Fruit fly (Drosophila melanogaster) whole organism, embryonic: ENCODE results near the gene teq.

Experiments
- Abd-B ChIP-seq: fragments of 200-800 bp; sonication (Bioruptor generic); optimal IDR thresholded peaks from 2 replicates; lab custom pipeline; 2018; ENCODE audit warnings: missing biosample characterization, mild to moderate bottlenecking, missing genetic modification characterization, moderate library complexity
- Bteb2 ChIP-seq: fragments of 200-800 bp; sonication (Bioruptor generic); optimal IDR thresholded peaks from 2 replicates; lab custom pipeline; 2016; ENCODE audit warnings: missing biosample characterization, missing genetic modification characterization
- C15 ChIP-seq: fragments of 200-800 bp; sonication (Bioruptor generic); IDR thresholded peaks from 3 replicates; pipeline ENCODE4 v1.3.6; 2022; ENCODE audit warnings: missing biosample characterization, missing genetic modification characterization
- CG10209 ChIP-seq: fragments of 200-800 bp; sonication (Bioruptor generic); optimal IDR thresholded peaks from 3 replicates; lab custom pipeline; 2017; ENCODE audit warnings: missing biosample characterization, mild to moderate bottlenecking, missing genetic modification characterization, missing genetic modification reagents
- CG12659 ChIP-seq: fragments of 200-800 bp; sonication (Bioruptor generic); optimal IDR thresholded peaks from 3 replicates; lab custom pipeline; 2017; ENCODE audit warnings: mild to moderate bottlenecking, missing biosample characterization, missing genetic modification reagents, missing genetic modification characterization
- CG13424 ChIP-seq: fragments of 200-800 bp; sonication (Bioruptor generic); optimal IDR thresholded peaks from 2 replicates; lab custom pipeline; 2019; ENCODE audit warnings: missing biosample characterization, mild to moderate bottlenecking, missing genetic modification characterization, moderate library complexity
- CG14014 ChIP-seq: fragments of 200-800 bp; sonication (Bioruptor generic); IDR thresholded peaks from 2 replicates; pipeline ENCODE4 v1.3.6; 2022; ENCODE audit warnings: missing biosample characterization, missing genetic modification characterization
- CG15601 ChIP-seq: fragments of 200-800 bp; sonication (Bioruptor generic); optimal IDR thresholded peaks from 3 replicates; lab custom pipeline; 2019; ENCODE audit warnings: missing biosample characterization, mild to moderate bottlenecking, missing genetic modification characterization, moderate library complexity
- CG17361 ChIP-seq: fragments of 200-800 bp; sonication (Bioruptor generic); IDR thresholded peaks from 3 replicates; pipeline ENCODE4 v1.3.6; 2022; ENCODE audit warnings: missing biosample characterization, missing genetic modification characterization
- CG18764 ChIP-seq: fragments of 200-800 bp; sonication (Bioruptor generic); optimal IDR thresholded peaks from 3 replicates; lab custom pipeline; 2016; ENCODE audit warnings: missing biosample characterization, missing genetic modification characterization
- CG2120 ChIP-seq: fragments of 200-800 bp; sonication (Bioruptor generic); optimal IDR thresholded peaks from 3 replicates; lab custom pipeline; 2016; ENCODE audit warnings: missing biosample characterization, missing genetic modification characterization
- CG2129 ChIP-seq: fragments of 200-800 bp; sonication (Bioruptor generic); IDR thresholded peaks from 2 replicates; pipeline ENCODE4 v1.3.6; 2022; ENCODE audit warnings: missing biosample characterization, missing genetic modification characterization; ENCODE audit not compliant: partially characterized antibody
- CG31365 ChIP-seq: fragments of 200-800 bp; sonication (Bioruptor generic); optimal IDR thresholded peaks from 2 replicates; lab custom pipeline; 2018; ENCODE audit warnings: missing biosample characterization, mild to moderate bottlenecking, missing genetic modification characterization
- CG3407 ChIP-seq: fragments of 200-800 bp; sonication (Bioruptor generic); optimal IDR thresholded peaks from 2 replicates; lab custom pipeline; 2018; ENCODE audit warnings: missing biosample characterization, mild to moderate bottlenecking, missing genetic modification characterization
- CG34422 ChIP-seq: fragments of 200-800 bp; sonication (Bioruptor generic); IDR thresholded peaks from 3 replicates; pipeline ENCODE4 v1.3.6; 2022; ENCODE audit warnings: missing biosample characterization, missing genetic modification characterization
- CG42726 ChIP-seq: fragments of 200-800 bp; sonication (Bioruptor generic); IDR thresholded peaks from 2 replicates; pipeline ENCODE4 v1.3.6; 2022; ENCODE audit warnings: missing biosample characterization, missing genetic modification characterization; ENCODE audit not compliant: partially characterized antibody
- CG4617 ChIP-seq: fragments of 200-800 bp; sonication (Bioruptor generic); optimal IDR thresholded peaks from 3 replicates; lab custom pipeline; 2016; ENCODE audit warnings: missing biosample characterization, missing genetic modification characterization, borderline replicate concordance
- CG9609 ChIP-seq: fragments of 200-800 bp; sonication (Bioruptor generic); optimal IDR thresholded peaks from 3 replicates; lab custom pipeline; 2016; ENCODE audit warnings: missing biosample characterization, missing genetic modification characterization
- Dad ChIP-seq: fragments of 200-800 bp; sonication (Bioruptor generic); optimal IDR thresholded peaks from 3 replicates; lab custom pipeline; 2016; ENCODE audit warnings: missing biosample characterization, missing genetic modification characterization
- Dip3 ChIP-seq: fragments of 200-800 bp; sonication (Bioruptor generic); optimal IDR thresholded peaks from 3 replicates; lab custom pipeline; 2016; ENCODE audit warnings: missing biosample characterization, missing genetic modification characterization
- H2.0 ChIP-seq: fragments of 200-800 bp; sonication (Bioruptor generic); IDR thresholded peaks from 2 replicates; pipeline ENCODE4 v1.3.6; 2022; ENCODE audit warnings: missing biosample characterization, missing genetic modification characterization
- HmgZ ChIP-seq: fragments of 200-800 bp; sonication (Bioruptor generic); optimal IDR thresholded peaks from 2 replicates; lab custom pipeline; 2018; ENCODE audit warnings: missing biosample characterization, mild to moderate bottlenecking, missing genetic modification characterization
- Hr39 ChIP-seq: fragments of >200 bp; optimal IDR thresholded peaks from 2 replicates; lab custom pipeline; 2017
- Hsf ChIP-seq: fragments of 200-800 bp; sonication (Bioruptor generic); optimal IDR thresholded peaks from 3 replicates; lab custom pipeline; 2016; ENCODE audit warnings: missing biosample characterization, missing genetic modification characterization
- Jarid2 ChIP-seq: fragments of 200-800 bp; sonication (Bioruptor generic); optimal IDR thresholded peaks from 3 replicates; lab custom pipeline; 2017; ENCODE audit warnings: mild to moderate bottlenecking, missing biosample characterization, missing genetic modification reagents, missing genetic modification characterization
- Lim3 ChIP-seq: fragments of 200-800 bp; sonication (Bioruptor generic); IDR thresholded peaks from 2 replicates; pipeline ENCODE4 v1.3.6; 2022; ENCODE audit warnings: missing biosample characterization, missing genetic modification characterization
- Mad ChIP-seq: fragments of 200-800 bp; sonication (Bioruptor generic); optimal IDR thresholded peaks from 2 replicates; lab custom pipeline; 2016; ENCODE audit warnings: missing biosample characterization, missing genetic modification characterization
- Mes4 ChIP-seq: fragments of 200-800 bp; sonication (Bioruptor generic); optimal IDR thresholded peaks from 2 replicates; lab custom pipeline; 2016; ENCODE audit warnings: missing biosample characterization, missing genetic modification characterization
- Oli ChIP-seq: fragments of 200-800 bp; sonication (Bioruptor generic); optimal IDR thresholded peaks from 2 replicates; lab custom pipeline; 2018; ENCODE audit warnings: missing biosample characterization, mild to moderate bottlenecking, missing genetic modification characterization, moderate library complexity
- Poxn ChIP-seq: fragments of 200-800 bp; sonication (Bioruptor generic); IDR thresholded peaks from 2 replicates; pipeline ENCODE4 v1.3.6; 2022; ENCODE audit warnings: missing biosample characterization, missing genetic modification characterization
- Ssrp ChIP-seq: fragments of 200-800 bp; sonication (Bioruptor generic); optimal IDR thresholded peaks from 2 replicates; lab custom pipeline; 2018; ENCODE audit warnings: missing biosample characterization, mild to moderate bottlenecking, missing genetic modification characterization, moderate library complexity
- Stat92E ChIP-seq, 3 experiments: fragments of >200 bp in 2 of 3; fragments of 200-800 bp in 1 of 3; sonication (Bioruptor generic) in 1 of 3; optimal IDR thresholded peaks; 2 replicates each; lab custom pipeline; 2017 to 2019; ENCODE audit warnings: missing biosample characterization in 3 of 3, missing genetic modification characterization in 3 of 3, mild to moderate bottlenecking in 1 of 3, moderate library complexity in 1 of 3
- Xbp1 ChIP-seq: fragments of 200-800 bp; sonication (Bioruptor generic); optimal IDR thresholded peaks from 3 replicates; lab custom pipeline; 2016; ENCODE audit warnings: missing biosample characterization, mild to moderate bottlenecking, missing genetic modification characterization
- cad ChIP-seq: fragments of >200 bp; optimal IDR thresholded peaks from 2 replicates; lab custom pipeline; 2017; ENCODE audit warnings: missing biosample characterization, missing genetic modification characterization
- ci ChIP-seq: fragments of 200-800 bp; sonication (Bioruptor generic); IDR thresholded peaks from 3 replicates; pipeline ENCODE4 v1.3.6; 2022; ENCODE audit warnings: missing biosample characterization, missing genetic modification characterization
- cwo ChIP-seq: fragments of 200-800 bp; sonication (Bioruptor generic); optimal IDR thresholded peaks from 3 replicates; lab custom pipeline; 2017; ENCODE audit warnings: missing biosample characterization, missing genetic modification characterization, mild to moderate bottlenecking, moderate library complexity, missing genetic modification reagents
- dm ChIP-seq: fragments of 200-800 bp; sonication (Bioruptor generic); optimal IDR thresholded peaks from 3 replicates; lab custom pipeline; 2016; ENCODE audit warnings: missing biosample characterization, missing genetic modification characterization
- gem ChIP-seq: fragments of 200-800 bp; sonication (Bioruptor generic); optimal IDR thresholded peaks from 2 replicates; lab custom pipeline; 2019; ENCODE audit warnings: missing biosample characterization, mild to moderate bottlenecking, missing genetic modification characterization, moderate library complexity
- hbn ChIP-seq: fragments of 200-800 bp; sonication (Bioruptor generic); IDR thresholded peaks from 2 replicates; pipeline ENCODE4 v1.3.6; 2022; ENCODE audit warnings: missing biosample characterization, missing genetic modification characterization; ENCODE audit not compliant: partially characterized antibody
- knrl ChIP-seq: fragments of 200-800 bp; sonication (Bioruptor generic); IDR thresholded peaks from 3 replicates; pipeline ENCODE4 v1.3.6; 2022; ENCODE audit warnings: missing biosample characterization, missing genetic modification characterization; ENCODE audit not compliant: partially characterized antibody
- lilli ChIP-seq: fragments of 200-800 bp; sonication (Bioruptor generic); optimal IDR thresholded peaks from 3 replicates; lab custom pipeline; 2016; ENCODE audit warnings: missing biosample characterization, missing genetic modification characterization
- lmd ChIP-seq: fragments of 200-800 bp; sonication (Bioruptor generic); IDR thresholded peaks from 2 replicates; pipeline ENCODE4 v1.3.6; 2022; ENCODE audit warnings: missing biosample characterization, missing genetic modification characterization
- mam ChIP-seq: fragments of 200-800 bp; sonication (Bioruptor generic); optimal IDR thresholded peaks from 3 replicates; lab custom pipeline; 2016; ENCODE audit warnings: missing biosample characterization, missing genetic modification characterization
- otp ChIP-seq: fragments of 200-800 bp; sonication (Bioruptor generic); IDR thresholded peaks from 3 replicates; pipeline ENCODE4, ENCODE4 v1.3.6; 2022; ENCODE audit warnings: missing biosample characterization, missing genetic modification characterization
- psq ChIP-seq: fragments of 200-800 bp; sonication (Bioruptor generic); optimal IDR thresholded peaks from 2 replicates; lab custom pipeline; 2017; ENCODE audit warnings: missing biosample characterization, missing genetic modification characterization
- sd ChIP-seq: fragments of 200-800 bp; sonication (Bioruptor generic); optimal IDR thresholded peaks from 3 replicates; lab custom pipeline; 2018; ENCODE audit warnings: missing biosample characterization, mild to moderate bottlenecking, missing genetic modification characterization, moderate library complexity
- sens ChIP-seq: fragments of 200-800 bp; sonication (Bioruptor generic); peaks from one replicate; lab custom pipeline; 2016; ENCODE audit warnings: missing biosample characterization, missing genetic modification characterization
- stwl ChIP-seq: fragments of 200-800 bp; sonication (Bioruptor generic); optimal IDR thresholded peaks from 3 replicates; lab custom pipeline; 2018; ENCODE audit warnings: missing biosample characterization, mild to moderate bottlenecking, missing genetic modification characterization, moderate library complexity
- tio ChIP-seq: fragments of 200-800 bp; sonication (Bioruptor generic); optimal IDR thresholded peaks from 2 replicates; lab custom pipeline; 2017; ENCODE audit warnings: missing biosample characterization, missing genetic modification characterization, inconsistent platforms
- ttk ChIP-seq: fragments of 200-800 bp; sonication (Bioruptor generic); IDR thresholded peaks from 2 replicates; pipeline ENCODE4 v2.1.2; 2022; ENCODE audit warnings: missing biosample characterization, missing genetic modification characterization
- wor ChIP-seq: fragments of 200-800 bp; sonication (Bioruptor generic); IDR thresholded peaks from 2 replicates; pipeline ENCODE4 v1.3.6; 2022; ENCODE audit warnings: missing biosample characterization, missing genetic modification characterization

teq gene

DNA sequence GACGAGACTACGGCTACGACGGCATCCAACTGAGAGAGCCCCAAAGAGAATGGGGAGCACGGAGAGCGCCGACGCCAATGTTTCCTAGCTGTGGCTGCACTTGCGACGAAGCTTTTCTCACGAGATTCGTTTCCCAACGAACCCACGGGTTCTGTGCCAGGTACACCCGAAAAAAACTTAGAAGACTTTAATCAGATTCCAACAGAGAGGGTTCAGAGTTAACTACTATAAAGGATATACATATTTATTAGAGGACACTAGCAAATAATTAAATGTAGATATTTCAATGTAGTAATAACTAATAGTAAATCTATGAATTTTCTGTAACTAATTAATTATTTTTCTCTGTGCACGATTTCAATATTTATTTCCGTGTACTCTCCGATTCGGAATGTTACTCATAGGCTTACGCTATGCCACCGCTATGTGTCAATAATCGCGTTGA lies 8.4 kb upstream of the teq start, which contains the start of gene Argk1 (continued):
- TF ChIP-seq C15 (GFP tag; lab: Robert Waterston, UW) (0 out of 3 replicates have a peak, but pooled peaks have one; percentile 18), sens (GFP tag; lab: Kevin White, UChicago) (peak; percentile 76), CG10209 (peak; percentile 56), CG3407 (GFP tag; lab: Kevin White, UChicago) (no peak), sd (tag; lab: Kevin White, UChicago) (peak; percentile 53), CG14014 (peak; percentile 78), CG4617 (GFP tag; lab: Kevin White, UChicago) (no peak), Dad (no peak), otp (0 out of 3 replicates have a peak, but pooled peaks have one; percentile 22), CG2129 (GFP tag; lab: Robert Waterston, UW) (no peak), CG15601 (no peak), Xbp1 (GFP tag; lab: Kevin White, UChicago) (peak; percentile 58), CG2120 (GFP tag; lab: Kevin White, UChicago) (peak; percentile 85), mam (peak; percentile 46), psq (GFP tag; lab: Kevin White, UChicago) (no peak), Ssrp (peak; percentile 9), cwo (GFP tag; lab: Kevin White, UChicago) (peak; percentile 29), Stat92E (GFP tag; optimal IDR thresholded peaks at IDR 0.05; lab: Kevin White, UChicago) (no peak), Lim3 (GFP tag; lab: Robert Waterston, UW) (no peak), ttk (GFP tag; lab: Robert Waterston, UW) (no peak), Mad (GFP tag; lab: Kevin White, UChicago) (peak; percentile 28), gem (tag; lab: Kevin White, UChicago) (peak; percentile 77), dm (GFP tag; lab: Kevin White, UChicago) (no peak), CG42726 (no peak), knrl (GFP tag; lab: Robert Waterston, UW) (no peak), wor (GFP tag; lab: Robert Waterston, UW) (no peak), cad (GFP tag; lab: Kevin White, UChicago) (no peak), ci (GFP tag; lab: Robert Waterston, UW) (0 out of 3 replicates have a peak, but pooled peaks have one; percentile 14), Poxn (GFP tag; lab: Robert Waterston, UW) (no peak), lmd (GFP tag; lab: Robert Waterston, UW) (peak; percentile 58), Jarid2 (GFP tag; lab: Kevin White, UChicago) (no peak), stwl (tag; lab: Kevin White, UChicago) (no peak), CG13424 (tag; lab: Kevin White, UChicago) (peak; percentile 70), CG17361 (peak; percentile 62), Dip3 (peak; percentile 49), CG18764 (GFP tag; lab: Kevin White, UChicago) (no peak), Bteb2 (peak; percentile 0), Abd-B (GFP tag; lab: Kevin White, UChicago) (no peak), CG12659 (GFP tag; lab: Kevin White, UChicago) (peak; percentile 74), hbn (GFP tag; lab: Robert Waterston, UW) (no peak), CG9609 (GFP tag; lab: Kevin White, UChicago) (no peak), Hsf (GFP tag; lab: Kevin White, UChicago) (peak; percentile 47), Oli (peak; percentile 63), H2.0 (GFP tag; lab: Robert Waterston, UW) (peak; percentile 38; the same call in 1 of the 2 replicates), Hr39 (no peak), tio (GFP tag; lab: Kevin White, UChicago) (peak; percentile 38), CG34422 (GFP tag; lab: Robert Waterston, UW) (no peak), Mes4 (GFP tag; lab: Kevin White, UChicago) (no peak), lilli (GFP tag; lab: Kevin White, UChicago) (peak; percentile 66), HmgZ (tag; lab: Kevin White, UChicago) (peak; percentile 26), CG31365 (no peak)
